Worm (Caenorhabditis elegans): ENCODE measurements around the gene clec-167.

Gene clec-167

ce11 chrIV:1221167-1221566, 34.4 kb downstream of the clec-167 start, which contains the start of gene W09G12.10:
Gene W09G12.10, minus strand, starts transcription at chrIV:1221287.
- no peak for TF ChIP-seq ztf-29 (GFP tag; IDR thresholded peaks at IDR 0.05)
- TF ChIP-seq klf-2 (GFP tag; conservative IDR thresholded peaks at IDR 0.05), result no peak
- TF ChIP-seq cog-1 (tag; optimal IDR thresholded peaks at IDR 0.05), result no peak
- no peak for TF ChIP-seq ref-1 (GFP tag; conservative IDR thresholded peaks at IDR 0.05)

- TF ChIP-seq ref-1 (GFP tag; conservative IDR thresholded peaks at IDR 0.05) (no peak), med-1 (GFP tag; optimal IDR thresholded peaks at IDR 0.05; ENCODE audit: insufficient read depth) (no peak), tab-1 (GFP tag; IDR thresholded peaks at IDR 0.05) (no peak), ztf-29 (GFP tag; IDR thresholded peaks at IDR 0.05) (no peak), klf-2 (GFP tag; conservative IDR thresholded peaks at IDR 0.05) (no peak), cog-1 (tag; optimal IDR thresholded peaks at IDR 0.05) (no peak), ztf-23 (GFP tag; IDR thresholded peaks at IDR 0.05) (no peak), flt-1 (GFP tag; IDR thresholded peaks at IDR 0.05) (no peak)
Measured at ce11 chrIV:1216290-1216689, 39.2 kb downstream of the clec-167 start, which contains the start of gene W09G12.9. Gene W09G12.9, plus strand, starts transcription at chrIV:1216590.

- TF ChIP-seq klf-2 (GFP tag; conservative IDR thresholded peaks at IDR 0.05) (no peak), ztf-29 (GFP tag; IDR thresholded peaks at IDR 0.05) (no peak), tab-1 (GFP tag; IDR thresholded peaks at IDR 0.05) (no peak), flt-1 (GFP tag; IDR thresholded peaks at IDR 0.05) (no peak), ztf-23 (GFP tag; IDR thresholded peaks at IDR 0.05) (no peak), T22C8.4 (GFP tag; IDR thresholded peaks at IDR 0.05) (no peak), med-1 (GFP tag; optimal IDR thresholded peaks at IDR 0.05; ENCODE audit: insufficient read depth) (no peak), ref-1 (GFP tag; conservative IDR thresholded peaks at IDR 0.05) (no peak)
Measured at ce11 chrIV:1215536-1215935, 40.0 kb downstream of the clec-167 start.

ce11 chrIV:1213192-1213591, 42.3 kb downstream of the clec-167 start:
- no peak for TF ChIP-seq cog-1 (tag; optimal IDR thresholded peaks at IDR 0.05)
- no peak for TF ChIP-seq flt-1 (GFP tag; IDR thresholded peaks at IDR 0.05)
- TF ChIP-seq klf-2 (GFP tag; conservative IDR thresholded peaks at IDR 0.05), result no peak

ce11 chrIV:1212357-1212756, 43.2 kb downstream of the clec-167 start:
- TF ChIP-seq flt-1 (GFP tag; IDR thresholded peaks at IDR 0.05) (no peak), cog-1 (tag; optimal IDR thresholded peaks at IDR 0.05) (no peak), med-1 (GFP tag; optimal IDR thresholded peaks at IDR 0.05; ENCODE audit: insufficient read depth) (no peak), klf-2 (GFP tag; conservative IDR thresholded peaks at IDR 0.05) (no peak), ztf-29 (GFP tag; IDR thresholded peaks at IDR 0.05) (no peak), ztf-23 (GFP tag; IDR thresholded peaks at IDR 0.05) (no peak)

ce11 chrIV:1211902-1212301, 43.6 kb downstream of the clec-167 start:
- TF ChIP-seq ref-1 (GFP tag; conservative IDR thresholded peaks at IDR 0.05), result no peak
- no peak for TF ChIP-seq klf-2 (GFP tag; conservative IDR thresholded peaks at IDR 0.05)
- no peak for TF ChIP-seq ztf-23 (GFP tag; IDR thresholded peaks at IDR 0.05)
- TF ChIP-seq cog-1 (tag; optimal IDR thresholded peaks at IDR 0.05), result no peak
- TF ChIP-seq tab-1 (GFP tag; IDR thresholded peaks at IDR 0.05), result no peak
- TF ChIP-seq T22C8.4 (GFP tag; IDR thresholded peaks at IDR 0.05), result no peak
- TF ChIP-seq med-1 (GFP tag; optimal IDR thresholded peaks at IDR 0.05; ENCODE audit: insufficient read depth), result no peak
- no peak for TF ChIP-seq ztf-29 (GFP tag; IDR thresholded peaks at IDR 0.05)

- TF ChIP-seq ref-1 (GFP tag; conservative IDR thresholded peaks at IDR 0.05) (no peak), klf-2 (GFP tag; conservative IDR thresholded peaks at IDR 0.05) (no peak), cog-1 (tag; optimal IDR thresholded peaks at IDR 0.05) (no peak), ztf-23 (GFP tag; IDR thresholded peaks at IDR 0.05) (no peak), med-1 (GFP tag; optimal IDR thresholded peaks at IDR 0.05; ENCODE audit: insufficient read depth) (no peak), flt-1 (GFP tag; IDR thresholded peaks at IDR 0.05) (no peak), ztf-29 (GFP tag; IDR thresholded peaks at IDR 0.05) (no peak), tab-1 (GFP tag; IDR thresholded peaks at IDR 0.05) (no peak), T22C8.4 (GFP tag; IDR thresholded peaks at IDR 0.05) (no peak)
Measured at ce11 chrIV:1209813-1210212, 45.7 kb downstream of the clec-167 start.

- TF ChIP-seq ref-1 (GFP tag; conservative IDR thresholded peaks at IDR 0.05), result no peak
Measured at ce11 chrIV:1209320-1209719, 46.2 kb downstream of the clec-167 start.

- no peak for TF ChIP-seq T22C8.4 (GFP tag; IDR thresholded peaks at IDR 0.05)
- no peak for TF ChIP-seq ref-1 (GFP tag; conservative IDR thresholded peaks at IDR 0.05)
- no peak for TF ChIP-seq tab-1 (GFP tag; IDR thresholded peaks at IDR 0.05)
- TF ChIP-seq med-1 (GFP tag; optimal IDR thresholded peaks at IDR 0.05; ENCODE audit: insufficient read depth), result no peak
- TF ChIP-seq cog-1 (tag; optimal IDR thresholded peaks at IDR 0.05), result no peak
- no peak for TF ChIP-seq klf-2 (GFP tag; conservative IDR thresholded peaks at IDR 0.05)
- no peak for TF ChIP-seq flt-1 (GFP tag; IDR thresholded peaks at IDR 0.05)
- no peak for TF ChIP-seq ztf-23 (GFP tag; IDR thresholded peaks at IDR 0.05)
- TF ChIP-seq ztf-29 (GFP tag; IDR thresholded peaks at IDR 0.05), result no peak
Measured at ce11 chrIV:1207980-1208379, 47.6 kb downstream of the clec-167 start, which contains the start of gene dsl-1. Gene dsl-1, minus strand, starts transcription at chrIV:1208080.

ce11 chrIV:1204870-1205269, 50.7 kb downstream of the clec-167 start, which contains the start of gene dsl-2:
Gene dsl-2, minus strand, starts transcription at chrIV:1204970.
- TF ChIP-seq tab-1 (GFP tag; IDR thresholded peaks at IDR 0.05) (no peak), T22C8.4 (GFP tag; IDR thresholded peaks at IDR 0.05) (no peak), med-1 (GFP tag; optimal IDR thresholded peaks at IDR 0.05; ENCODE audit: insufficient read depth) (no peak), ztf-29 (GFP tag; IDR thresholded peaks at IDR 0.05) (no peak), ref-1 (GFP tag; conservative IDR thresholded peaks at IDR 0.05) (no peak), klf-2 (GFP tag; conservative IDR thresholded peaks at IDR 0.05) (no peak), cog-1 (tag; optimal IDR thresholded peaks at IDR 0.05) (no peak), ztf-23 (GFP tag; IDR thresholded peaks at IDR 0.05) (no peak), flt-1 (GFP tag; IDR thresholded peaks at IDR 0.05) (no peak)
